Worm (Caenorhabditis elegans) whole organism, early embryonic: Measurements from ENCODE around the gene pqn-54.

Experiments
- B0310.2 ChIP-seq: sonication (generic microtip); optimal IDR thresholded peaks from 2 replicates; lab custom pipeline; 2016; ENCODE audit warnings: mild to moderate bottlenecking, missing genetic modification characterization, missing compliant biosample characterization
- F13C5.2 ChIP-seq: sonication (generic microtip); optimal IDR thresholded peaks from 2 replicates; lab custom pipeline; 2017; ENCODE audit warnings: mild to moderate bottlenecking, missing genetic modification characterization, inconsistent platforms, missing compliant biosample characterization
- aly-1 ChIP-seq: sonication (generic microtip); optimal IDR thresholded peaks from 2 replicates; lab custom pipeline; 2016; ENCODE audit warnings: missing genetic modification characterization, missing compliant biosample characterization
- ama-1 ChIP-seq: fragments of 150-350 bp; optimal IDR thresholded peaks from 2 replicates; lab custom pipeline; 2014
- ceh-13 ChIP-seq: fragments of 200-800 bp; sonication (Bioruptor generic); optimal IDR thresholded peaks from 2 replicates; lab custom pipeline; 2018; ENCODE audit warnings: mild to moderate bottlenecking, missing genetic modification characterization, missing compliant biosample characterization
- ceh-36 ChIP-seq: sonication (generic microtip); optimal IDR thresholded peaks from 2 replicates; lab custom pipeline; 2016; ENCODE audit warnings: missing genetic modification characterization, inconsistent platforms, missing compliant biosample characterization
- ets-7 ChIP-seq: sonication (generic microtip); optimal IDR thresholded peaks from 2 replicates; lab custom pipeline; 2016; ENCODE audit warnings: missing genotype, missing genetic modification characterization, missing compliant biosample characterization
- flt-1 ChIP-seq: fragments of 200-800 bp; sonication (Bioruptor generic); IDR thresholded peaks from 2 replicates; pipeline ENCODE4 v1.3.6; 2022; ENCODE audit warnings: missing genetic modification characterization, missing compliant biosample characterization
- hmbx-1 ChIP-seq: sonication (generic microtip); optimal IDR thresholded peaks from 2 replicates; lab custom pipeline; 2016; ENCODE audit warnings: mild to moderate bottlenecking, missing genetic modification characterization, missing compliant biosample characterization
- hmg-4 ChIP-seq: fragments of 200-800 bp; sonication (Bioruptor generic); optimal IDR thresholded peaks from 2 replicates; lab custom pipeline; 2018; ENCODE audit warnings: mild to moderate bottlenecking, missing genetic modification characterization, missing compliant biosample characterization
- hnd-1 ChIP-seq: sonication (generic microtip); optimal IDR thresholded peaks from 2 replicates; lab custom pipeline; 2016; ENCODE audit warnings: missing genetic modification characterization, missing compliant biosample characterization
- pes-1 ChIP-seq: fragments of 200-800 bp; sonication (Bioruptor generic); IDR thresholded peaks from 2 replicates; pipeline ENCODE4 v1.3.6; 2022; ENCODE audit warnings: missing genetic modification reagents, missing genetic modification characterization, missing compliant biosample characterization
- scrt-1 ChIP-seq: fragments of 200-800 bp; sonication (Bioruptor generic); IDR thresholded peaks from 2 replicates; pipeline ENCODE4 v1.3.6; 2022; ENCODE audit warnings: missing genetic modification characterization, missing compliant biosample characterization
- sea-1 ChIP-seq: fragments of 200-800 bp; sonication (Bioruptor generic); conservative IDR thresholded peaks from 2 replicates; pipeline ENCODE4 v1.3.6; 2022; ENCODE audit warnings: missing genetic modification characterization, missing compliant biosample characterization
- tbx-11 ChIP-seq: fragments of 200-800 bp; sonication (Bioruptor generic); IDR thresholded peaks from 2 replicates; pipeline ENCODE4 v1.3.6; 2022; ENCODE audit warnings: missing genetic modification characterization, missing compliant biosample characterization
- tbx-37 ChIP-seq: fragments of 200-800 bp; sonication (Bioruptor generic); conservative IDR thresholded peaks from 2 replicates; pipeline ENCODE4 v1.3.6; 2022; ENCODE audit warnings: missing genetic modification reagents, missing genetic modification characterization, missing compliant biosample characterization
- tra-4 ChIP-seq: sonication (generic microtip); optimal IDR thresholded peaks from 2 replicates; lab custom pipeline; 2017; ENCODE audit warnings: missing genetic modification characterization, missing compliant biosample characterization

Gene pqn-54

DNA sequence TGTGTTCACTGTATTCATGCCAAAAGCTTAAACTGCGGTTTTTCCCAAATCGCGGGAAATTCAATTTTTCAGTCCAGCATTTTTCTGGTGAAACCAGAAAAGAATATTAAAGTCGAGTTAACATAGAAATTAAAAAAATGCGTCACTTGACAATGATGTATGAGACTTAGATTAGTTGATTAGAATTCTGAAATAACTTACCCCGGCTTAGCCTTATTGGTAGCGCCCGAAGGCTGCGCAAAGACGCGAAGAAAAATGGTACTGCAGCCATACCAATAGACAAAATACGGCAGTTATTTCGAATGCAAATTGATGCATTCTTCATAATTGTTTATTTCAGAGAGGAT is 31.4 kb upstream of the pqn-54 start:
- no peak for TF ChIP-seq tbx-37 (GFP tag; lab: Robert Waterston, UW)
- TF ChIP-seq aly-1, result no peak
- TF ChIP-seq scrt-1 (GFP tag; lab: Robert Waterston, UW), result no peak
- no peak for TF ChIP-seq tra-4 (tag; lab: Kevin White, UChicago)
- TF ChIP-seq ets-7 (tag; lab: Kevin White, UChicago), result no peak
- no peak for TF ChIP-seq ceh-13 (GFP tag; lab: Kevin White, UChicago)
- no peak for TF ChIP-seq tbx-11 (GFP tag; lab: Robert Waterston, UW)
- no peak for TF ChIP-seq F13C5.2 (tag; lab: Kevin White, UChicago)
- TF ChIP-seq ceh-36 (tag; lab: Kevin White, UChicago), result no peak

ce11 chrV:1434398-1434797 is 30.4 kb upstream of the pqn-54 start:
- TF ChIP-seq ceh-13 (GFP tag; lab: Kevin White, UChicago) (no peak), tbx-11 (GFP tag; lab: Robert Waterston, UW) (no peak), F13C5.2 (tag; lab: Kevin White, UChicago) (no peak), pes-1 (GFP tag; lab: Robert Waterston, UW) (no peak), ceh-36 (tag; lab: Kevin White, UChicago) (no peak), flt-1 (GFP tag; lab: Robert Waterston, UW) (no peak), hmbx-1 (tag; lab: Kevin White, UChicago) (no peak)

- no peak for TF ChIP-seq hnd-1 (tag; lab: Kevin White, UChicago)
- no peak for TF ChIP-seq ceh-13 (GFP tag; lab: Kevin White, UChicago)
- no peak for TF ChIP-seq B0310.2 (tag; lab: Kevin White, UChicago)
- no peak for TF ChIP-seq aly-1
- no peak for TF ChIP-seq F13C5.2 (tag; lab: Kevin White, UChicago)
- no peak for TF ChIP-seq ets-7 (tag; lab: Kevin White, UChicago)
- no peak for TF ChIP-seq ceh-36 (tag; lab: Kevin White, UChicago)
- TF ChIP-seq hmg-4 (GFP tag; lab: Kevin White, UChicago), result no peak
- no peak for TF ChIP-seq tbx-11 (GFP tag; lab: Robert Waterston, UW)
- TF ChIP-seq tra-4 (tag; lab: Kevin White, UChicago), result no peak
- no peak for TF ChIP-seq tbx-37 (GFP tag; lab: Robert Waterston, UW)
- TF ChIP-seq pes-1 (GFP tag; lab: Robert Waterston, UW), result no peak
- TF ChIP-seq sea-1 (GFP tag; lab: Robert Waterston, UW), result no peak
- no peak for TF ChIP-seq flt-1 (GFP tag; lab: Robert Waterston, UW)
- TF ChIP-seq ama-1, result no peak
- TF ChIP-seq scrt-1 (GFP tag; lab: Robert Waterston, UW), result no peak
- TF ChIP-seq hmbx-1 (tag; lab: Kevin White, UChicago), result no peak
Observed at ce11 chrV:1435106-1435505, 29.7 kb upstream of the pqn-54 start.

ce11 chrV:1438205-1438604 is 26.6 kb upstream of the pqn-54 start:
- TF ChIP-seq ets-7 (tag; lab: Kevin White, UChicago) (no peak), tra-4 (tag; lab: Kevin White, UChicago) (no peak)

DNA sequence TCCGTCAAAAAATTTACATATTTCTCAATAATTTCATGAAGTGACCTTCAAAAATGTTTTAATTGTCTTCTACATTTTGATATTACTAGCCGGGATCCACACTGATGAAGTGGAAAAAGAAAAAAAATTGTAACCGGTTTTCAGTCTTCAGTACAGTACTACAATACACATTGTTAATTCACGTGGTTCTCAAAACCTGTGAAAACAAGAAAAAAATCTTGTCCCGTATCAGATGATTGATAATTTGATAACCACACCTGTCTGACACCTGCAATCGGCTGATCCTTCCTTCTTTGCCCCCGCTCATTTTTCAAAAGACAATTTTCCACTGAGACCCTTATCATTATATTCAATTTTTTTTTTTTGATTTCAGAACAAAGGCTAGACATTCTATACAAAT is 26.0 kb upstream of the pqn-54 start, which contains the start of gene R09B5.11:
R09B5.11 (plus strand) TSS at position 374 of the 400 bp plus-strand sequence.
- TF ChIP-seq sea-1 (GFP tag; lab: Robert Waterston, UW) (no peak), pes-1 (GFP tag; lab: Robert Waterston, UW) (no peak), hnd-1 (tag; lab: Kevin White, UChicago) (no peak), B0310.2 (tag; lab: Kevin White, UChicago) (no peak), F13C5.2 (tag; lab: Kevin White, UChicago) (no peak), ceh-36 (tag; lab: Kevin White, UChicago) (no peak), tbx-37 (GFP tag; lab: Robert Waterston, UW) (no peak), ceh-13 (GFP tag; lab: Kevin White, UChicago) (no peak), scrt-1 (GFP tag; lab: Robert Waterston, UW) (no peak), hmg-4 (GFP tag; lab: Kevin White, UChicago) (no peak), hmbx-1 (tag; lab: Kevin White, UChicago) (no peak), tra-4 (tag; lab: Kevin White, UChicago) (no peak), aly-1 (no peak), ama-1 (no peak), flt-1 (GFP tag; lab: Robert Waterston, UW) (no peak), ets-7 (tag; lab: Kevin White, UChicago) (no peak), tbx-11 (GFP tag; lab: Robert Waterston, UW) (no peak)

DNA sequence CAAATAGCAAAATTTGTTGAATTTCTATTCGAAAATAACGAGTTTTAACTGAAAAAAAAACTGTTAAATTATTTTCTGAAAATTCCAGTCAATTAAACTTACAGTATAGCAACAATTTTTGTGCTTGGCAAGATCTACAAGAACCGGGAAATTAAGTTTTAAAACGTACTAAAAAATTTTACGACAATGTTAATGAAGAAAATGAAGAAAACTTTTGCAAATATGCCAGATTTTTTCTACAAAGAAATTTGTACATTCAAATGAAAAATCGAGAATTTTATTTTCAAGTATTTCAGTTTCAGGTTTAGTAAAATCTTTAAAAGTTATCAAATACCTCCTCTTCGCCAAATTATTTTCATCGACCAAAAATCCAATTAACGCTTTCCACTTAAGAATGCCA is 22.7 kb upstream of the pqn-54 start, which contains the start of gene cnc-11:
cnc-11 (plus strand) TSS at position 301 of the 400 bp plus-strand sequence.
- no peak for TF ChIP-seq tbx-37 (GFP tag; lab: Robert Waterston, UW)
- no peak for TF ChIP-seq pes-1 (GFP tag; lab: Robert Waterston, UW)
- no peak for TF ChIP-seq hmg-4 (GFP tag; lab: Kevin White, UChicago)
- no peak for TF ChIP-seq aly-1
- no peak for TF ChIP-seq hnd-1 (tag; lab: Kevin White, UChicago)
- no peak for TF ChIP-seq F13C5.2 (tag; lab: Kevin White, UChicago)
- TF ChIP-seq ama-1, result no peak
- no peak for TF ChIP-seq ceh-13 (GFP tag; lab: Kevin White, UChicago)
- TF ChIP-seq tbx-11 (GFP tag; lab: Robert Waterston, UW), result no peak
- TF ChIP-seq flt-1 (GFP tag; lab: Robert Waterston, UW), result no peak
- no peak for TF ChIP-seq tra-4 (tag; lab: Kevin White, UChicago)
- TF ChIP-seq sea-1 (GFP tag; lab: Robert Waterston, UW), result no peak

ce11 chrV:1444180-1444579 is 20.6 kb upstream of the pqn-54 start, which contains the start of gene cnc-1:
cnc-1 (minus strand) TSS chrV:1444280.
- TF ChIP-seq tra-4 (tag; lab: Kevin White, UChicago), result no peak
- no peak for TF ChIP-seq aly-1

ce11 chrV:1445081-1445480 is 19.7 kb upstream of the pqn-54 start, which contains the start of gene cnc-5:
cnc-5 (plus strand) TSS chrV:1445381.
- TF ChIP-seq tra-4 (tag; lab: Kevin White, UChicago) (no peak), aly-1 (no peak), hnd-1 (tag; lab: Kevin White, UChicago) (no peak)
